Worm (Caenorhabditis elegans) whole organism, L4 larva: Measurements from ENCODE around the gene rfl-1.

Source experiments
- pqm-1 ChIP-seq: sonication (generic microtip); optimal IDR thresholded peaks from 2 replicates; lab custom pipeline; 2017; ENCODE audit warnings: missing biosample characterization, missing genetic modification characterization
- zfp-3 ChIP-seq: fragments of 200-800 bp; sonication (Bioruptor generic); conservative IDR thresholded peaks from 2 replicates; pipeline ENCODE4 v1.3.6; 2022; ENCODE audit warnings: missing genetic modification reagents, missing genetic modification characterization, missing compliant biosample characterization

- no peak for TF ChIP-seq zfp-3 (GFP tag; lab: Robert Waterston, UW)
- TF ChIP-seq pqm-1, result no peak
These were observed 41.4 kb upstream of the rfl-1 start, which contains the start of gene ceh-20 for ce11 chrIII:6979584-6979983.
